Fruit fly (Drosophila melanogaster): ENCODE data around the gene Trs33.

Trs33 gene

dm6 chr3R:15367477-15367876 lies 16.7 kb upstream of the Trs33 start, which contains the start of gene CG34404 (continued):
- TF ChIP-seq ken (GFP tag; IDR thresholded peaks at IDR 0.05) (0 out of 3 replicates have a peak, but pooled peaks have one; percentile 25), CG16863 (GFP tag; optimal IDR thresholded peaks at IDR 0.05) (no peak), row (GFP tag; IDR thresholded peaks at IDR 0.05) (no peak), scrt (GFP tag; optimal IDR thresholded peaks at IDR 0.05) (no peak), chn (GFP tag; optimal IDR thresholded peaks at IDR 0.05) (no peak), E2f1 (GFP tag; IDR thresholded peaks at IDR 0.05) (no peak), Optix (GFP tag; IDR thresholded peaks at IDR 0.05) (no peak), CG43689 (GFP tag; IDR thresholded peaks at IDR 0.05) (no peak), MBD-R2 (GFP tag; IDR thresholded peaks at IDR 0.05) (peak; percentile 39; the same call in 1 of the 2 replicates), CG17385 (GFP tag; optimal IDR thresholded peaks at IDR 0.05) (no peak), CG30431 (GFP tag; optimal IDR thresholded peaks at IDR 0.05) (no peak), gcm (GFP tag; optimal IDR thresholded peaks at IDR 0.05) (no peak), nmo (GFP tag; optimal IDR thresholded peaks at IDR 0.05) (no peak), CG9437 (GFP tag; optimal IDR thresholded peaks at IDR 0.05) (no peak), CG5180 (GFP tag; optimal IDR thresholded peaks at IDR 0.05) (no peak), lilli (GFP tag; optimal IDR thresholded peaks at IDR 0.05) (no peak), Hr51 (GFP tag; optimal IDR thresholded peaks at IDR 0.05) (no peak), CG11247 (GFP tag; IDR thresholded peaks at IDR 0.05) (no peak), CG4328 (GFP tag; optimal IDR thresholded peaks at IDR 0.05) (no peak), CG2116 (GFP tag; optimal IDR thresholded peaks at IDR 0.05) (peak; percentile 41), CG3065 (GFP tag; optimal IDR thresholded peaks at IDR 0.05) (no peak), B-H2 (GFP tag; optimal IDR thresholded peaks at IDR 0.05) (no peak), ato (GFP tag; IDR thresholded peaks at IDR 0.05; ENCODE audit: partially characterized antibody) (peak; percentile 17; the same call in 1 of the 2 replicates), so (GFP tag; IDR thresholded peaks at IDR 0.05) (no peak), Dp (GFP tag; optimal IDR thresholded peaks at IDR 0.05) (peak; percentile 85), E2f2 (GFP tag; IDR thresholded peaks at IDR 0.05) (peak; percentile 89), NC2β (GFP tag; optimal IDR thresholded peaks at IDR 0.05) (no peak), CG13123 (GFP tag; optimal IDR thresholded peaks at IDR 0.05) (no peak), Ets97D (GFP tag; optimal IDR thresholded peaks at IDR 0.05) (peak; percentile 4), zen2 (GFP tag; IDR thresholded peaks at IDR 0.05; ENCODE audit: partially characterized antibody) (peak; percentile 32; the same call in 2 of the 3 replicates), ac (GFP tag; optimal IDR thresholded peaks at IDR 0.05) (no peak), Chrac-16 (GFP tag; optimal IDR thresholded peaks at IDR 0.05) (no peak), CG6813 (GFP tag; optimal IDR thresholded peaks at IDR 0.05) (no peak), abd-A (tag; optimal IDR thresholded peaks at IDR 0.05) (no peak), dati (GFP tag; IDR thresholded peaks at IDR 0.05) (no peak), hbn (GFP tag; IDR thresholded peaks at IDR 0.05; ENCODE audit: partially characterized antibody) (no peak), pum (GFP tag; optimal IDR thresholded peaks at IDR 0.05) (no peak), CG17912 (GFP tag; optimal IDR thresholded peaks at IDR 0.05) (no peak), HmgD (GFP tag; optimal IDR thresholded peaks at IDR 0.05) (no peak), ash1 (GFP tag; optimal IDR thresholded peaks at IDR 0.05) (no peak), her (GFP tag; optimal IDR thresholded peaks at IDR 0.05) (peak; percentile 4), CG17612 (GFP tag; IDR thresholded peaks at IDR 0.05) (no peak), p53 (GFP tag; optimal IDR thresholded peaks at IDR 0.05) (no peak), cg (GFP tag; optimal IDR thresholded peaks at IDR 0.05) (peak; percentile 54), mirr (GFP tag; optimal IDR thresholded peaks at IDR 0.05) (no peak), croc (GFP tag; conservative IDR thresholded peaks at IDR 0.05) (no peak), CG15011 (GFP tag; optimal IDR thresholded peaks at IDR 0.05) (no peak), nerfin-1 (tag; optimal IDR thresholded peaks at IDR 0.05) (no peak), ham (GFP tag; IDR thresholded peaks at IDR 0.05) (no peak), unc-4 (GFP tag; IDR thresholded peaks at IDR 0.05; ENCODE audit: partially characterized antibody) (0 out of 2 replicates have a peak, but pooled peaks have one; percentile 24), NC2α (GFP tag; optimal IDR thresholded peaks at IDR 0.05) (no peak)

All from whole organism, embryonic.